Worm (Caenorhabditis elegans): Measurements from ENCODE around the gene srbc-56.

DNA sequence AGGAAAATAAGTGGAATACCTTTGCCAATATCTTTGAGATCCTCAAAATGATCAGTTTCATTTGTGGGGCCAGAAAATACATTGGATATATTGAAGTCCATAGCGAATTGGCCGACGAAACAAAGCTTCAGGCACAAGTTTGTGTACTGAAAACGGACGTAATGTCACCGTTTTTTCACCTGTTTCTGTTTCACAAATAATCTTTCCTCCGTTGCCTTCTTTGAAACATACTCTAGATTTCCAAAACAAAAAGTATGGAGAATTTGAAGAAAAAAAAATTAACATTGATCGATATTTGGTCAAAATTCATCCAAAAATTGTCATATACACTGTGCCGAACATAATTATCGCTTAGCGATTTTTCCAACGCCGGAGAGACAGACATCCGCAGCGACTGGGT, 31.1 kb upstream of the srbc-56 start, which contains the start of gene srz-12:
- TF ChIP-seq nhr-28 (tag; optimal IDR thresholded peaks at IDR 0.05) (no peak), vab-15 (tag; optimal IDR thresholded peaks at IDR 0.05) (no peak), zip-4 (GFP tag; optimal IDR thresholded peaks at IDR 0.05) (no peak), unc-62 (GFP tag; optimal IDR thresholded peaks at IDR 0.05) (no peak), sptf-1 (tag; optimal IDR thresholded peaks at IDR 0.05) (no peak), blmp-1 (tag; optimal IDR thresholded peaks at IDR 0.05) (no peak), nhr-12 (tag; optimal IDR thresholded peaks at IDR 0.05) (no peak), ztf-11 (tag; optimal IDR thresholded peaks at IDR 0.05) (no peak), nhr-11 (tag; optimal IDR thresholded peaks at IDR 0.05) (no peak)

Measured in whole organism, L1 larva.